Worm (Caenorhabditis elegans): Measurements from ENCODE around the gene cap-1.

Gene cap-1

DNA sequence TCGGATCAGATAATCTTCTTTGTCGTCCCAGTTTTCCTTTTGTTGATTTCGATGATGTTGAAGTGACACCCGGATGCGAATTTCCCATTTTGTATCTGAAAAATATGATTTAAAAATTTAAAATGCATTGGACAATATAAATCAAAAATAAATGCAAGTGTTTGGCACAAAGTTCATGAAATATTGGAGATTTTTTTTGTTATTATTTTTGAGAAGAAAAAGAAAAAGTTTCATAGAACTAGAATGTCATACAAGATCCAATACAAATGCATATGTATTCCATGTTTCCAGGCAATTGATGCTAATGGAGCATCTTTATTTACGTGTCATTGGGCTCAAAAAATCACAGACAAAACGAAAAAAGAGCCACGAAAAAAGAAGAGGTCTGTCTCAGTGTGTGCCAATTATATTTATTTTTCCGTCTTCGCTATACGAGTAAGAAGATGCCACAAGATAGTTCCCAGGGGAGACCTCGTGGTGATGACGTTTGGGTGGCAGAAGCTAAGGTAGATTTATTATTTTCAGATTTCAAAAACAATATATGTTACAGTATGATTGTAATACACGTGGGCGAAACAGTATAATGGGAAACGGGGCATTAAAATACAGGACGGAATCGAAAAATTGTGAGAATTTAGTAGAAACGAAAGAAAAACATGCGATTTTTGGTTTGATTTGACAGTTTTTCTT is 10.5 kb downstream of the cap-1 start, which contains the start of the genes glb-23 and R13A1.1:
glb-23 (minus strand) TSS at position 101 of the 690 bp plus-strand sequence.
R13A1.1 (plus strand) TSS at position 640 of the 690 bp plus-strand sequence.
- TF ChIP-seq fos-1 (tag; optimal IDR thresholded peaks at IDR 0.05): no peak
- no peak for TF ChIP-seq nhr-90 (tag; optimal IDR thresholded peaks at IDR 0.05; ENCODE audit: poor library complexity)
- no peak for TF ChIP-seq isw-1 (GFP tag; IDR thresholded peaks at IDR 0.05)
- no peak for TF ChIP-seq lin-14 (GFP tag; optimal IDR thresholded peaks at IDR 0.05)
- no peak for TF ChIP-seq zip-4 (GFP tag; optimal IDR thresholded peaks at IDR 0.05)
- no peak for TF ChIP-seq hlh-17 (GFP tag; optimal IDR thresholded peaks at IDR 0.05; ENCODE audit: borderline replicate concordance)
- no peak for TF ChIP-seq nhr-84 (tag; optimal IDR thresholded peaks at IDR 0.05)
- no peak for TF ChIP-seq nhr-71 (tag; optimal IDR thresholded peaks at IDR 0.05)
- TF ChIP-seq tbx-2 (tag; optimal IDR thresholded peaks at IDR 0.05): no peak
- TF ChIP-seq lin-39 (tag; optimal IDR thresholded peaks at IDR 0.05): no peak

DNA sequence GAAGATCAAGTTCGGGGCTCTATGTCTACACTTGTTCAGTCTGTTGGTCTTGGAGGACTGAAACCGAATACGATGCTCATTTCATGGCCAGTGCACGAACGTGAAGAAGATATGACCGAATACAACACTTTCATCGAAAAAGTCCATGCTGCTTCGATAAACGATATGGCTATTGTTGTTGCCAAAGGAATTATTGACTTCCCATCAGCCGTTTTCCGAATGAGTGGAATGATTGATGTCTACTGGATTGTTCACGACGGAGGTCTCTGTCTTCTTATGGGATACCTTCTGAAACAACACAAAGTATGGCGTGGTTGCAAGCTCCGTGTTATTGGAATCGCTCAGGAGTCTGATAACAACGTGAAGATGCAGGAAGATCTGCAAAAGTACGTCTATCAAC is 13.8 kb downstream of the cap-1 start:
- TF ChIP-seq nhr-90 (tag; optimal IDR thresholded peaks at IDR 0.05; ENCODE audit: poor library complexity): no peak
- no peak for TF ChIP-seq lin-35 (GFP tag; optimal IDR thresholded peaks at IDR 0.05)
- no peak for TF ChIP-seq nhr-237 (tag; optimal IDR thresholded peaks at IDR 0.05)
- TF ChIP-seq dpl-1 (GFP tag; optimal IDR thresholded peaks at IDR 0.05): no peak
- no peak for TF ChIP-seq nhr-71 (tag; optimal IDR thresholded peaks at IDR 0.05)
- TF ChIP-seq Y116A8C.19 (tag; optimal IDR thresholded peaks at IDR 0.05; ENCODE audit: borderline replicate concordance): no peak
- TF ChIP-seq unc-62 (GFP tag; optimal IDR thresholded peaks at IDR 0.05): no peak
- TF ChIP-seq dsc-1 (tag; optimal IDR thresholded peaks at IDR 0.05): no peak

DNA sequence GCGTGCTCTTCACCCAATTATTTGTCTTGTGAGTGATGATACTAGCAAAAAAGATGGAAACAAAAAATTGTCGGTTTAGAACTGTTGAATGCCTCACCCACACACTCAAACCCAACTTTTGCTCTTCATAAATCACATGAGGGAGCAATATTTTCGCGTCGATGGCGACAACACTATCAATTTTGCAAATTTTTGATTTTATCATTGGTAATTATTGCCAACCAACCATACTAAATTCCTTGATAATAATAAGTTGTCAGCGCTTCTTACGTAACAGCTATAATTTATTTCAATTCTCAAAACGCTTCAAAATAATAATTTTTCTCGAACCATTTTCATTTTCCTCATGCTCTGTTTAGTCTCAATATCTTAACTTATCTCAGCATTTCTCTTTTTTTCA is 17.3 kb downstream of the cap-1 start:
- peak in 1 of 2 experiments; percentile 14 for TF ChIP-seq lin-35 (GFP tag; optimal IDR thresholded peaks at IDR 0.05)
- TF ChIP-seq dpl-1 (GFP tag; optimal IDR thresholded peaks at IDR 0.05): no peak

DNA sequence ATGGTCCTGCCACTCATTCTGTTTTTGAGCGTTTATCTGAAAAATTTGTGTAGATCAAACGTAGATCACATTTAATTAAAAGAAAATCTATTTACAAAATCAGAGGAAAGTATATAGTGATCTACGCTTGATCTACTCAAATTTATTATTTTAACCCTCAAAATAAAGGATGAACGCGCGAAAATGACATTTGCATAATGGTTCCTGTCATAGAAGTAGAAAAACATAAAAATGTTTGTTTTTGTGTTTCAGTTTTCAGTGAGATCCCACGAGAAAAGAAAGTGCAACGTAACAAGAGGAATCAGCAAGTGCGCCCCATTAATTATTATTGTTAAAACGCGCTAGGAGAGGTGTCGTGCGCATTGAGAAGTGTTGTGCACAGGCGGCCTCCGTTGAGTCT is 18.7 kb downstream of the cap-1 start:
- TF ChIP-seq alr-1 (tag; optimal IDR thresholded peaks at IDR 0.05; ENCODE audit: borderline replicate concordance) (no peak), vab-15 (tag; optimal IDR thresholded peaks at IDR 0.05) (no peak), lsy-2 (tag; optimal IDR thresholded peaks at IDR 0.05) (no peak), aly-2 (tag; optimal IDR thresholded peaks at IDR 0.05) (no peak), ceh-82 (tag; optimal IDR thresholded peaks at IDR 0.05) (no peak), egl-27 (tag; optimal IDR thresholded peaks at IDR 0.05) (no peak), hlh-17 (GFP tag; optimal IDR thresholded peaks at IDR 0.05; ENCODE audit: borderline replicate concordance) (no peak), C04F5.9 (tag; optimal IDR thresholded peaks at IDR 0.05) (no peak), xbp-1 (tag; optimal IDR thresholded peaks at IDR 0.05) (no peak), fkh-10 (GFP tag; optimal IDR thresholded peaks at IDR 0.05) (no peak), efl-1 (optimal IDR thresholded peaks at IDR 0.05) (no peak), efl-1 (GFP tag; optimal IDR thresholded peaks at IDR 0.05 in 1 of 2) (no peak), nhr-12 (tag; optimal IDR thresholded peaks at IDR 0.05) (no peak), tbx-2 (tag; optimal IDR thresholded peaks at IDR 0.05) (no peak), sup-37 (GFP tag; optimal IDR thresholded peaks at IDR 0.05) (no peak), mef-2 (tag; optimal IDR thresholded peaks at IDR 0.05) (no peak)

DNA sequence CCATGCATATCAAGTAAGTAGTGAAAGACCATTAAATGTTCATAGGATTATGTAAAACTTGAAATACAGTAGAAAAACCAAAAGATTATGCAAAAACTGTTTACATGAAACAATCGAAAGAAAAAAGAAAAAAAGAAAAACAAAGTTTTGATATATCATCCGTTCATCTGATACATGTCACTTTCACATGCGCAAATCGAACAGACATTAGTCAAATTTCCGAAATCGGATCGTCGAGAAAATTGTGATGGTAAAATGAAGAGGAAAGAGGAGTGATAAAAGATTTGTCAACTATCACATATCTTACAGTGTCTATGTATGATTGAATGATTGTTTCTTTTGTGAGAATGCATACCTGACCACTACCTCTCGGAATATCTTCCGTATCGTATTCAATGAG is 21.1 kb downstream of the cap-1 start:
- TF ChIP-seq blmp-1 (tag; optimal IDR thresholded peaks at IDR 0.05): peak; percentile 90
- no peak for TF ChIP-seq efl-1 (optimal IDR thresholded peaks at IDR 0.05)
- peak in 1 of 2 experiments; percentile 43 for TF ChIP-seq efl-1 (GFP tag; optimal IDR thresholded peaks at IDR 0.05 in 1 of 2)
- no peak for TF ChIP-seq lin-39 (tag; optimal IDR thresholded peaks at IDR 0.05)

DNA sequence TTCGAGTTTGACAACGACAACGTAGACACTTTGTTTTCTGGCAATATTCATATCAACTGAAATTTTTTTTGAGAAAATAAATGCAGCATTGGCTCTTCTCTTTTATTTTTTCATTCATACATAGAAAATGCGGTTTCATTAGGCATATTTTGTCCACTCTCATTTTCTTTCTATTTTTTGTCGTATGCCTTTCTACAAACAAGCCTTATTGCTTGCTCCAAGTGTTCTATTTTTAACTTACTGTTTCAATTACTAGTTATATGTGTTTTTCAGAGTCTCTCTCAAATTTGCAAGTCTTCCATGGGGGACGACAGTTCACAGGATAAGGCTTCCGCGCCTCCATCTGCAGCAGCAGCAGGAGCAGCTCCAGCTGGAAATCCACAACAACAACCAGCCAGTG is 24.1 kb downstream of the cap-1 start, which contains the start of gene kcc-1:
kcc-1 (plus strand) TSS at position 301 of the 400 bp plus-strand sequence.
- TF ChIP-seq F16B12.6 (tag; optimal IDR thresholded peaks at IDR 0.05): no peak
- TF ChIP-seq blmp-1 (tag; optimal IDR thresholded peaks at IDR 0.05): no peak
- TF ChIP-seq efl-1 (optimal IDR thresholded peaks at IDR 0.05): no peak
- TF ChIP-seq efl-1 (GFP tag; optimal IDR thresholded peaks at IDR 0.05 in 1 of 2): no peak
- TF ChIP-seq nhr-47 (tag; optimal IDR thresholded peaks at IDR 0.05): no peak
- no peak for TF ChIP-seq unc-86 (tag; optimal IDR thresholded peaks at IDR 0.05)
- no peak for TF ChIP-seq pqm-1 (tag; optimal IDR thresholded peaks at IDR 0.05)
- TF ChIP-seq alr-1 (tag; optimal IDR thresholded peaks at IDR 0.05; ENCODE audit: borderline replicate concordance): no peak
- TF ChIP-seq zag-1 (tag; optimal IDR thresholded peaks at IDR 0.05): no peak
- TF ChIP-seq aha-1 (tag; optimal IDR thresholded peaks at IDR 0.05): no peak
- no peak for TF ChIP-seq tlp-1 (tag; optimal IDR thresholded peaks at IDR 0.05)
- TF ChIP-seq Y116A8C.19 (tag; optimal IDR thresholded peaks at IDR 0.05; ENCODE audit: borderline replicate concordance): no peak

Measured in whole organism, L1 larva.